Worm (Caenorhabditis elegans) whole organism, young adult: ENCODE results near the gene Y49F6B.14.

Source experiments
- B0035.1 ChIP-seq: sonication (generic microtip); optimal IDR thresholded peaks from 2 replicates; lab custom pipeline; 2016; ENCODE audit warnings: missing genetic modification characterization, mild to moderate bottlenecking, missing compliant biosample characterization, missing genotype, missing genetic modification reagents
- C17E4.6 ChIP-seq: fragments of 200-800 bp; sonication (Bioruptor generic); IDR thresholded peaks from 2 replicates; pipeline ENCODE4 v1.3.6; 2022; ENCODE audit warnings: missing genetic modification reagents, missing genetic modification characterization, missing compliant biosample characterization
- D2030.7 ChIP-seq: fragments of 200-800 bp; sonication (Bioruptor generic); IDR thresholded peaks from 2 replicates; pipeline ENCODE4 v1.3.6; 2022; ENCODE audit warnings: missing genetic modification reagents, missing genetic modification characterization, missing compliant biosample characterization
- F10E7.11 ChIP-seq: sonication (generic microtip); optimal IDR thresholded peaks from 2 replicates; lab custom pipeline; 2017; ENCODE audit warnings: mild to moderate bottlenecking, missing genetic modification characterization, moderate library complexity, missing compliant biosample characterization
- F22D6.2 ChIP-seq: sonication (generic microtip); optimal IDR thresholded peaks from 2 replicates; lab custom pipeline; 2016; ENCODE audit warnings: mild to moderate bottlenecking, missing genetic modification characterization, missing compliant biosample characterization
- F55B11.4 ChIP-seq: sonication (generic microtip); optimal IDR thresholded peaks from 2 replicates; lab custom pipeline; 2016; ENCODE audit warnings: missing compliant biosample characterization, missing genetic modification characterization, borderline replicate concordance; ENCODE audit not compliant: insufficient read depth
- T07F8.4 ChIP-seq: sonication (generic microtip); optimal IDR thresholded peaks from 2 replicates; lab custom pipeline; 2016; ENCODE audit warnings: mild to moderate bottlenecking, missing genetic modification characterization, moderate library complexity, missing compliant biosample characterization
- T26A5.8 ChIP-seq: sonication (generic microtip); optimal IDR thresholded peaks from 2 replicates; lab custom pipeline; 2016; ENCODE audit warnings: missing genetic modification characterization, missing compliant biosample characterization
- Y53G8AR.9 ChIP-seq: fragments of 200-800 bp; sonication (Bioruptor generic); conservative IDR thresholded peaks from 2 replicates; pipeline ENCODE4 v1.3.6; 2022; ENCODE audit warnings: missing genetic modification reagents, missing genetic modification characterization, missing compliant biosample characterization
- Y67H2A.10 ChIP-seq: fragments of 200-800 bp; sonication (Bioruptor generic); conservative IDR thresholded peaks from 2 replicates; pipeline ENCODE4 v1.3.6; 2022; ENCODE audit warnings: missing genetic modification reagents, missing genetic modification characterization, missing compliant biosample characterization
- aptf-3 ChIP-seq: fragments of 200-800 bp; sonication (Bioruptor generic); IDR thresholded peaks from 2 replicates; pipeline ENCODE4 v1.3.6; 2022; ENCODE audit warnings: missing genetic modification characterization, missing compliant biosample characterization
- athp-1 ChIP-seq: sonication (generic microtip); optimal IDR thresholded peaks from 2 replicates; lab custom pipeline; 2017; ENCODE audit warnings: mild to moderate bottlenecking, missing genetic modification characterization, missing compliant biosample characterization
- bed-1 ChIP-seq: fragments of 200-800 bp; sonication (Bioruptor generic); IDR thresholded peaks from 2 replicates; pipeline ENCODE4 v1.3.6; 2022; ENCODE audit warnings: missing genetic modification reagents, missing genetic modification characterization, missing compliant biosample characterization
- bed-2 ChIP-seq: fragments of 200-800 bp; sonication (Bioruptor generic); IDR thresholded peaks from 2 replicates; pipeline ENCODE4 v1.3.6; 2022; ENCODE audit warnings: missing genetic modification reagents, missing genetic modification characterization, missing compliant biosample characterization
- cebp-1 ChIP-seq, 2 experiments: fragments of 200-800 bp in 1 of 2; sonication (Bioruptor generic) in 1 of 2; sonication (generic microtip) in 1 of 2; IDR thresholded peaks in 1 of 2; optimal IDR thresholded peaks in 1 of 2; 2 replicates each; pipeline versions ENCODE4 v1.3.6 to Lab custom; 2017 to 2022; ENCODE audit warnings: missing compliant biosample characterization in 2 of 2, missing genetic modification characterization in 2 of 2, mild to moderate bottlenecking in 1 of 2, missing genetic modification reagents in 1 of 2, moderate library complexity in 1 of 2
- cebp-2 ChIP-seq: fragments of 200-800 bp; sonication (Bioruptor generic); IDR thresholded peaks from 2 replicates; pipeline ENCODE4 v1.3.6; 2022; ENCODE audit warnings: missing genetic modification characterization, missing compliant biosample characterization
- dpff-1 ChIP-seq: sonication (generic microtip); optimal IDR thresholded peaks from 2 replicates; lab custom pipeline; 2017; ENCODE audit warnings: mild to moderate bottlenecking, missing genetic modification characterization, missing compliant biosample characterization
- egl-44 ChIP-seq: fragments of 200-800 bp; sonication (Bioruptor generic); IDR thresholded peaks from 2 replicates; pipeline ENCODE4 v1.3.6; 2022; ENCODE audit warnings: missing genetic modification reagents, missing genetic modification characterization, missing compliant biosample characterization
- ekl-4 ChIP-seq: fragments of 200-800 bp; sonication (Bioruptor generic); IDR thresholded peaks from 2 replicates; pipeline ENCODE4 v1.3.6; 2022; ENCODE audit warnings: missing genetic modification reagents, missing genetic modification characterization, missing compliant biosample characterization
- hlh-12 ChIP-seq: sonication (generic microtip); optimal IDR thresholded peaks from 2 replicates; lab custom pipeline; 2016; ENCODE audit warnings: missing genetic modification characterization, missing compliant biosample characterization
- hmg-20 ChIP-seq: fragments of 200-800 bp; sonication (Bioruptor generic); IDR thresholded peaks from 2 replicates; pipeline ENCODE4 v1.3.6; 2022; ENCODE audit warnings: missing genetic modification reagents, missing genetic modification characterization, missing compliant biosample characterization
- madf-3 ChIP-seq: fragments of 200-800 bp; sonication (Bioruptor generic); IDR thresholded peaks from 2 replicates; pipeline ENCODE4 v1.3.6; 2022; ENCODE audit warnings: missing genetic modification reagents, missing genetic modification characterization, missing compliant biosample characterization
- nfyb-1 ChIP-seq: fragments of 200-800 bp; sonication (Bioruptor generic); IDR thresholded peaks from 2 replicates; pipeline ENCODE4 v1.3.6; 2022; ENCODE audit warnings: missing genetic modification reagents, missing genetic modification characterization, missing compliant biosample characterization
- nhr-90 ChIP-seq: sonication (generic microtip); optimal IDR thresholded peaks from 2 replicates; lab custom pipeline; 2016; ENCODE audit warnings: missing genotype, mild to moderate bottlenecking, missing genetic modification characterization, missing compliant biosample characterization
- rec-8 ChIP-seq, 2 experiments: sonication (generic microtip); optimal IDR thresholded peaks; 2 replicates each; lab custom pipeline; 2016; ENCODE audit warnings: mild to moderate bottlenecking in 2 of 2, missing genetic modification characterization in 2 of 2, missing genetic modification reagents in 2 of 2, missing genotype in 2 of 2, missing biosample characterization in 1 of 2, missing compliant biosample characterization in 1 of 2, moderate library complexity in 1 of 2
- rpc-1 ChIP-seq, 2 experiments: fragments of 150-350 bp in 1 of 2; sonication (generic microtip) in 1 of 2; optimal IDR thresholded peaks; 2 replicates each; lab custom pipeline; 2014 to 2018; ENCODE audit warnings: missing biosample characterization in 1 of 2, missing genetic modification characterization in 1 of 2, missing genetic modification reagents in 1 of 2, missing genotype in 1 of 2
- somi-1 ChIP-seq: fragments of 200-800 bp; sonication (Bioruptor generic); optimal IDR thresholded peaks from 2 replicates; lab custom pipeline; 2018; ENCODE audit warnings: mild to moderate bottlenecking, missing genetic modification characterization, missing compliant biosample characterization
- tbx-9 ChIP-seq: sonication (generic microtip); optimal IDR thresholded peaks from 2 replicates; lab custom pipeline; 2016; ENCODE audit warnings: borderline replicate concordance, missing genetic modification characterization, inconsistent platforms, missing compliant biosample characterization
- ztf-22 ChIP-seq: fragments of 200-800 bp; sonication (Bioruptor generic); optimal IDR thresholded peaks from 2 replicates; lab custom pipeline; 2018; ENCODE audit warnings: mild to moderate bottlenecking, missing genetic modification characterization, moderate library complexity, missing compliant biosample characterization
- ztf-25 ChIP-seq: fragments of 200-800 bp; sonication (Bioruptor generic); IDR thresholded peaks from 2 replicates; pipeline ENCODE4 v1.3.6; 2022; ENCODE audit warnings: missing genetic modification reagents, missing genetic modification characterization, missing compliant biosample characterization
- ztf-26 ChIP-seq: sonication (generic microtip); optimal IDR thresholded peaks from 2 replicates; lab custom pipeline; 2017; ENCODE audit warnings: missing genetic modification characterization, missing compliant biosample characterization
- ztf-28 ChIP-seq: fragments of 200-800 bp; sonication (Bioruptor generic); IDR thresholded peaks from 2 replicates; pipeline ENCODE4 v1.3.6; 2022; ENCODE audit warnings: missing genetic modification reagents, missing genetic modification characterization, missing compliant biosample characterization

The Y49F6B.14 gene

DNA sequence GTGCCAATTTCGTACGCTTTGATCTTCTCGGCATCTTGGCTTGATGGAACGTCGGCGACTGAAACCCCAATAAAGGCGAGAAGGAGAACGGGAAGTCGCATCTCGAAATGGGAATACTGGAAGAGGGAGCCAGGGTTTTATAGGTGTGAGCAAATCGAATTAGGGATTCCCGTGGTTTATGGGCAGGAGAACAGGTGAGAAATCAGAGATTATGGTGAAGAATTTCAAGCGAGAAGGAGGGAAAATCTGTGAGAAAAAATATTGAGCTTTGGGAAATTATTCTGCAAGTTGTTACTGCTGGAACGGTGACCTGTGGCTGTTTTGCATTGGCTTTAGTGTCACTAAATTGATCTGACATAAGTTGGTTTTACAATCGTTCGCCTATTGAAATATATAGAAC lies 43.7 kb downstream of the Y49F6B.14 start, which contains the start of gene Y49F6B.13:
Gene Y49F6B.13 (minus strand): TSS at position 101 of the 400 bp plus-strand sequence.
- TF ChIP-seq C17E4.6, result no peak
- no peak for TF ChIP-seq cebp-2 (GFP tag; lab: Robert Waterston, UW)
- TF ChIP-seq F55B11.4 (tag; lab: Kevin White, UChicago), result no peak
- TF ChIP-seq madf-3 (GFP tag; lab: Robert Waterston, UW), result no peak
- no peak for TF ChIP-seq Y53G8AR.9
- TF ChIP-seq T07F8.4, result no peak
- no peak for TF ChIP-seq T26A5.8 (tag; lab: Kevin White, UChicago)
- no peak for TF ChIP-seq ztf-26 (tag; lab: Kevin White, UChicago)
- no peak for TF ChIP-seq dpff-1 (tag; lab: Kevin White, UChicago)
- no peak for TF ChIP-seq Y67H2A.10
- TF ChIP-seq ztf-25, result no peak
- TF ChIP-seq hlh-12 (tag; lab: Kevin White, UChicago), result no peak
- no peak for TF ChIP-seq tbx-9 (tag; lab: Kevin White, UChicago)
- no peak for TF ChIP-seq bed-1
- TF ChIP-seq somi-1, result no peak
- TF ChIP-seq nfyb-1, result no peak
- TF ChIP-seq bed-2 (GFP tag; lab: Robert Waterston, UW), result no peak
- TF ChIP-seq B0035.1 (tag; lab: Kevin White, UChicago), result no peak
- TF ChIP-seq, all 124 proteins: peak for 0

DNA sequence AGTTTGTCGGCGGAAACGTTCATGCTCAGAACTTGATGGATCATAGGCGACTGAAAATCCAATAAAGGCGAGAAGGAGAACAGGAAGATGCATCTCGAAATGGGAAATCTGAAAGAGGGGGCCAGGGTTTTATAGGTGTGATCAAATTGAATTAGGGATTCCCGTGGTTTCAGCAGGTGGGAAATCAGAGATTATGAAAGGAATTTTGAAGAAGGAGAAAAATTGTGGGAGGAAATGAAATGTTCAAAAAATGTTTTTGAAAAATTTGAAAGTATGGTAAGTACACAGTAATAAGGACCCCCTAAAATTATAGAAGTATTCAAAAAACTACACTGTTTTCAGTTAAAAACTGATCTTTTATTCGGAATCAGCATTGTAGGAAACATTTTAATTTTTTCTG lies 44.7 kb downstream of the Y49F6B.14 start, which contains the start of gene Y49F6B.20:
Gene Y49F6B.20 (minus strand): TSS at position 101 of the 400 bp plus-strand sequence.
- no peak for TF ChIP-seq rec-8 (tag; optimal IDR thresholded peaks at IDR 0.05; lab: Kevin White, UChicago)
- TF ChIP-seq hlh-12 (tag; lab: Kevin White, UChicago), result no peak
- TF ChIP-seq egl-44 (GFP tag; lab: Robert Waterston, UW), result no peak
- TF ChIP-seq nhr-90 (tag; lab: Kevin White, UChicago), result no peak
- no peak for TF ChIP-seq F10E7.11 (tag; lab: Kevin White, UChicago)
- no peak for TF ChIP-seq ztf-28 (GFP tag; lab: Robert Waterston, UW)
- TF ChIP-seq aptf-3, result no peak
- TF ChIP-seq ztf-22 (GFP tag; lab: Kevin White, UChicago), result no peak
- no peak for TF ChIP-seq F22D6.2
- no peak for TF ChIP-seq hmg-20 (GFP tag; lab: Robert Waterston, UW)
- TF ChIP-seq ekl-4 (GFP tag; lab: Robert Waterston, UW), result no peak
- no peak for TF ChIP-seq D2030.7
- no peak for TF ChIP-seq tbx-9 (tag; lab: Kevin White, UChicago)
- TF ChIP-seq athp-1 (tag; lab: Kevin White, UChicago), result no peak
- no peak for TF ChIP-seq cebp-1 (GFP tag; IDR thresholded peaks at IDR 0.05; lab: Robert Waterston, UW)
- TF ChIP-seq cebp-1 (tag; optimal IDR thresholded peaks at IDR 0.05; lab: Kevin White, UChicago), result no peak
- no peak for TF ChIP-seq rpc-1 (optimal IDR thresholded peaks at IDR 0.05; lab: Kevin White, UChicago)
- no peak for TF ChIP-seq rpc-1 (tag; optimal IDR thresholded peaks at IDR 0.05; lab: Kevin White, UChicago)
- TF ChIP-seq, all 124 proteins: peak for 0
